Fruit fly (Drosophila melanogaster) whole organism, embryonic: ENCODE data around the gene Nelf-E.

Experiments used
- B-H2 ChIP-seq: fragments of 200-800 bp; sonication (Bioruptor generic); optimal IDR thresholded peaks from 2 replicates; lab custom pipeline; 2018; ENCODE audit warnings: missing biosample characterization, mild to moderate bottlenecking, missing genetic modification characterization
- CG10274 ChIP-seq: fragments of 200-800 bp; sonication (Bioruptor generic); optimal IDR thresholded peaks from 3 replicates; lab custom pipeline; 2017; ENCODE audit warnings: missing biosample characterization, mild to moderate bottlenecking, missing genetic modification characterization
- CG12299 ChIP-seq: fragments of 200-800 bp; sonication (Bioruptor generic); optimal IDR thresholded peaks from 2 replicates; lab custom pipeline; 2018; ENCODE audit warnings: missing biosample characterization, mild to moderate bottlenecking, missing genetic modification characterization
- CG14050 ChIP-seq: fragments of 200-800 bp; sonication (Bioruptor generic); IDR thresholded peaks from 3 replicates; pipeline ENCODE4 v1.3.6; 2022; ENCODE audit warnings: missing biosample characterization, missing genetic modification characterization
- CG14441 ChIP-seq: fragments of 200-800 bp; sonication (Bioruptor generic); IDR thresholded peaks from 2 replicates; pipeline ENCODE4 v1.3.6; 2022; ENCODE audit warnings: missing biosample characterization, missing genetic modification characterization
- CG14965 ChIP-seq: fragments of 200-800 bp; sonication (Bioruptor generic); optimal IDR thresholded peaks from 2 replicates; lab custom pipeline; 2016; ENCODE audit warnings: missing biosample characterization, missing genetic modification characterization, borderline replicate concordance
- CG17912 ChIP-seq: fragments of 200-800 bp; sonication (Bioruptor generic); optimal IDR thresholded peaks from 2 replicates; lab custom pipeline; 2018; ENCODE audit warnings: missing biosample characterization, mild to moderate bottlenecking, missing genetic modification characterization
- CG18599 ChIP-seq: fragments of 200-800 bp; sonication (Bioruptor generic); optimal IDR thresholded peaks from 3 replicates; lab custom pipeline; 2017; ENCODE audit warnings: missing biosample characterization, missing genetic modification characterization, mild to moderate bottlenecking, moderate library complexity, missing genetic modification reagents
- CG2116 ChIP-seq: fragments of 200-800 bp; sonication (Bioruptor generic); optimal IDR thresholded peaks from 3 replicates; lab custom pipeline; 2018; ENCODE audit warnings: missing biosample characterization, mild to moderate bottlenecking, missing genetic modification characterization
- CG2678 ChIP-seq: fragments of 200-800 bp; sonication (Bioruptor generic); optimal IDR thresholded peaks from 3 replicates; lab custom pipeline; 2019; ENCODE audit warnings: missing biosample characterization, mild to moderate bottlenecking, missing genetic modification characterization, moderate library complexity
- CG2875 ChIP-seq: fragments of 200-800 bp; sonication (Bioruptor generic); optimal IDR thresholded peaks from 2 replicates; lab custom pipeline; 2017; ENCODE audit warnings: missing biosample characterization, mild to moderate bottlenecking, missing genetic modification characterization, missing genetic modification reagents
- CG4282 ChIP-seq: fragments of 200-800 bp; sonication (Bioruptor generic); optimal IDR thresholded peaks from 2 replicates; lab custom pipeline; 2016; ENCODE audit warnings: missing biosample characterization, missing genetic modification characterization
- CG6791 ChIP-seq: fragments of 200-800 bp; sonication (Bioruptor generic); IDR thresholded peaks from 3 replicates; pipeline ENCODE4 v1.3.6; 2022; ENCODE audit warnings: missing biosample characterization, missing genetic modification characterization; ENCODE audit not compliant: partially characterized antibody
- CG6813 ChIP-seq: fragments of 200-800 bp; sonication (Bioruptor generic); optimal IDR thresholded peaks from 2 replicates; lab custom pipeline; 2017; ENCODE audit warnings: missing biosample characterization, missing genetic modification characterization, mild to moderate bottlenecking, moderate library complexity, missing genetic modification reagents
- CG7963 ChIP-seq: fragments of 200-800 bp; sonication (Bioruptor generic); IDR thresholded peaks from 3 replicates; pipeline ENCODE4 v1.3.6; 2022; ENCODE audit warnings: missing biosample characterization, missing genetic modification characterization; ENCODE audit not compliant: partially characterized antibody
- CG8478 ChIP-seq: fragments of >200 bp; optimal IDR thresholded peaks from 2 replicates; lab custom pipeline; 2018
- D19A ChIP-seq: fragments of 200-800 bp; optimal IDR thresholded peaks from 3 replicates; lab custom pipeline; 2019; ENCODE audit warnings: missing biosample characterization, mild to moderate bottlenecking, missing genetic modification characterization, moderate library complexity
- Gsc ChIP-seq: fragments of 200-800 bp; sonication (Bioruptor generic); IDR thresholded peaks from 2 replicates; pipeline ENCODE4 v1.3.6; 2022; ENCODE audit warnings: missing biosample characterization, missing genetic modification characterization
- HHEX ChIP-seq: fragments of 200-800 bp; sonication (Bioruptor generic); optimal IDR thresholded peaks from 3 replicates; lab custom pipeline; 2017; ENCODE audit warnings: missing biosample characterization, mild to moderate bottlenecking, missing genetic modification characterization, missing genetic modification reagents
- Hmr ChIP-seq: fragments of 200-800 bp; sonication (Bioruptor generic); optimal IDR thresholded peaks from 3 replicates; lab custom pipeline; 2017; ENCODE audit warnings: mild to moderate bottlenecking, missing biosample characterization, missing genetic modification reagents, missing genetic modification characterization
- Hr39 ChIP-seq: fragments of >200 bp; optimal IDR thresholded peaks from 2 replicates; lab custom pipeline; 2017
- Meics ChIP-seq: fragments of 200-800 bp; sonication (Bioruptor generic); optimal IDR thresholded peaks from 2 replicates; lab custom pipeline; 2017; ENCODE audit warnings: missing biosample characterization, mild to moderate bottlenecking, missing genetic modification characterization
- Nf-YB ChIP-seq: fragments of 200-800 bp; sonication (Bioruptor generic); optimal IDR thresholded peaks from 3 replicates; lab custom pipeline; 2019; ENCODE audit warnings: missing biosample characterization, mild to moderate bottlenecking, missing genetic modification characterization, moderate library complexity
- Pdp1 ChIP-seq, 2 experiments: fragments of 200-800 bp; sonication (Bioruptor generic); optimal IDR thresholded peaks; 3 replicates each; lab custom pipeline; 2016; ENCODE audit warnings: missing biosample characterization in 2 of 2, missing genetic modification characterization in 2 of 2, mild to moderate bottlenecking in 1 of 2, moderate library complexity in 1 of 2
- Ssrp ChIP-seq: fragments of 200-800 bp; sonication (Bioruptor generic); optimal IDR thresholded peaks from 2 replicates; lab custom pipeline; 2018; ENCODE audit warnings: missing biosample characterization, mild to moderate bottlenecking, missing genetic modification characterization, moderate library complexity
- Trl ChIP-seq, 3 experiments: fragments of >200 bp in 2 of 3; fragments of 200-800 bp in 1 of 3; sonication (Bioruptor generic) in 1 of 3; optimal IDR thresholded peaks; 2 replicates in 1 of 3; 3 replicates in 2 of 3; lab custom pipeline; 2016 to 2017; ENCODE audit warnings: missing biosample characterization in 1 of 3, missing genetic modification characterization in 1 of 3
- bbx ChIP-seq: fragments of 200-800 bp; sonication (Bioruptor generic); IDR thresholded peaks from 2 replicates; pipeline ENCODE4 v1.3.6; 2022; ENCODE audit warnings: missing biosample characterization, missing genetic modification characterization; ENCODE audit not compliant: partially characterized antibody
- bcd ChIP-seq: fragments of 200-800 bp; sonication (Bioruptor generic); optimal IDR thresholded peaks from 2 replicates; lab custom pipeline; 2017; ENCODE audit warnings: missing biosample characterization, mild to moderate bottlenecking, missing genetic modification characterization
- cato ChIP-seq: fragments of 200-800 bp; sonication (Bioruptor generic); optimal IDR thresholded peaks from 2 replicates; lab custom pipeline; 2016; ENCODE audit warnings: missing biosample characterization, missing genetic modification characterization, borderline replicate concordance
- dan ChIP-seq: fragments of 200-800 bp; sonication (Bioruptor generic); IDR thresholded peaks from 2 replicates; pipeline ENCODE4 v1.3.6; 2022; ENCODE audit warnings: missing biosample characterization, missing genetic modification characterization
- dmrt99B ChIP-seq: fragments of 200-800 bp; sonication (Bioruptor generic); optimal IDR thresholded peaks from 2 replicates; lab custom pipeline; 2018; ENCODE audit warnings: missing biosample characterization, mild to moderate bottlenecking, missing genetic modification characterization, moderate library complexity
- eve ChIP-seq, 2 experiments: fragments of >200 bp; optimal IDR thresholded peaks; 2 replicates each; lab custom pipeline; 2017; ENCODE audit warnings: missing biosample characterization in 2 of 2, missing genetic modification characterization in 2 of 2
- exex ChIP-seq: fragments of 200-800 bp; sonication (Bioruptor generic); optimal IDR thresholded peaks from 4 replicates; lab custom pipeline; 2018; ENCODE audit warnings: missing biosample characterization, mild to moderate bottlenecking, missing genetic modification characterization, moderate library complexity
- fd64A ChIP-seq: fragments of 200-800 bp; sonication (Bioruptor generic); optimal IDR thresholded peaks from 3 replicates; lab custom pipeline; 2018; ENCODE audit warnings: missing biosample characterization, mild to moderate bottlenecking, missing genetic modification characterization
- ftz-f1 ChIP-seq: fragments of 200-800 bp; sonication (Bioruptor generic); optimal IDR thresholded peaks from 2 replicates; lab custom pipeline; 2016; ENCODE audit warnings: missing biosample characterization, missing genetic modification characterization
- gce ChIP-seq: fragments of 200-800 bp; sonication (Bioruptor generic); IDR thresholded peaks from 3 replicates; pipeline ENCODE4 v1.3.6; 2022; ENCODE audit warnings: missing biosample characterization, missing genetic modification characterization
- h ChIP-seq: fragments of >200 bp; optimal IDR thresholded peaks from 2 replicates; lab custom pipeline; 2017
- her ChIP-seq: fragments of 200-800 bp; sonication (Bioruptor generic); optimal IDR thresholded peaks from 2 replicates; lab custom pipeline; 2016; ENCODE audit warnings: missing biosample characterization, missing genetic modification characterization
- hkb ChIP-seq, 2 experiments: fragments of 200-800 bp in 1 of 2; fragments of >200 bp in 1 of 2; sonication (Bioruptor generic) in 1 of 2; IDR thresholded peaks in 1 of 2; optimal IDR thresholded peaks in 1 of 2; 2 replicates each; pipeline versions ENCODE4 v1.3.6 to Lab custom; 2017 to 2022; ENCODE audit warnings: missing biosample characterization in 1 of 2, missing genetic modification characterization in 1 of 2
- knrl ChIP-seq: fragments of 200-800 bp; sonication (Bioruptor generic); IDR thresholded peaks from 3 replicates; pipeline ENCODE4 v1.3.6; 2022; ENCODE audit warnings: missing biosample characterization, missing genetic modification characterization; ENCODE audit not compliant: partially characterized antibody
- mirr ChIP-seq: fragments of 200-800 bp; sonication (Bioruptor generic); optimal IDR thresholded peaks from 3 replicates; lab custom pipeline; 2018; ENCODE audit warnings: missing biosample characterization, mild to moderate bottlenecking, missing genetic modification characterization
- pzg ChIP-seq: fragments of 200-800 bp; sonication (Bioruptor generic); optimal IDR thresholded peaks from 3 replicates; lab custom pipeline; 2018; ENCODE audit warnings: missing biosample characterization, mild to moderate bottlenecking, missing genetic modification characterization, moderate library complexity
- rib ChIP-seq: fragments of 200-800 bp; sonication (Bioruptor generic); IDR thresholded peaks from 2 replicates; pipeline ENCODE4 v1.3.6; 2022; ENCODE audit warnings: missing biosample characterization, missing genetic modification characterization
- sd ChIP-seq: fragments of 200-800 bp; sonication (Bioruptor generic); optimal IDR thresholded peaks from 3 replicates; lab custom pipeline; 2018; ENCODE audit warnings: missing biosample characterization, mild to moderate bottlenecking, missing genetic modification characterization, moderate library complexity
- sens ChIP-seq: fragments of 200-800 bp; sonication (Bioruptor generic); peaks from one replicate; lab custom pipeline; 2016; ENCODE audit warnings: missing biosample characterization, missing genetic modification characterization
- sens-2 ChIP-seq: fragments of 200-800 bp; sonication (Bioruptor generic); IDR thresholded peaks from 2 replicates; pipeline ENCODE4 v1.3.6; 2022; ENCODE audit warnings: missing biosample characterization, missing genetic modification characterization
- tna ChIP-seq: fragments of 200-800 bp; sonication (Bioruptor generic); IDR thresholded peaks from 2 replicates; pipeline ENCODE4 v1.3.6; 2022; ENCODE audit warnings: missing biosample characterization, missing genetic modification characterization; ENCODE audit not compliant: partially characterized antibody
- vvl ChIP-seq: fragments of 200-800 bp; sonication (Bioruptor generic); IDR thresholded peaks from 2 replicates; pipeline ENCODE4 v1.3.6; 2022; ENCODE audit warnings: missing biosample characterization, missing genetic modification characterization
- yki ChIP-seq: fragments of >200 bp; optimal IDR thresholded peaks from 3 replicates; lab custom pipeline; 2018
- zen2 ChIP-seq: fragments of 200-800 bp; sonication (Bioruptor generic); IDR thresholded peaks from 3 replicates; pipeline ENCODE4 v1.3.6; 2022; ENCODE audit warnings: missing biosample characterization, missing genetic modification characterization; ENCODE audit not compliant: partially characterized antibody

Gene Nelf-E

DNA sequence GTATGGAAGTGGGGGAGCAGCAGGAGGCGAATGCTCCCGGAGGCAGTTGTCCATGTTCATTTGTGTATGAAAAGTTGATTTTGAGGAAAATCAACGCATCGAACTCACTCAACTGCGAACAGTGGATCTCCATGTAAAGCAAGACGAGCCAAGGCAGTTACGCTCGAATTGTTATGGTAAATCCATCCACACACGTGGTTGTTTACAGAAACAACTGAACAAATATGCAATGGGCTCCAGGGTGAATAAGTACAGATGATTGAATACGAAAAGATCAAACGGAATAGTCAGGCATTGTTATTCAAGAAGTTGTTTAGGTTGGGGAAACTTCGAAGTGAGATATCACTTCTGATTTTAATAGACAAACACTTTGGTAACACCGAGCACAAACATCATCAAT lies 16.6 kb downstream of the Nelf-E start (continued):
- TF ChIP-seq Meics (peak; percentile 58), CG2116 (GFP tag; lab: Kevin White, UChicago) (peak; percentile 28), CG4282 (GFP tag; lab: Kevin White, UChicago) (no peak), CG2875 (peak; percentile 49), vvl (GFP tag; lab: Robert Waterston, UW) (peak; percentile 45; the same call in 1 of the 2 replicates), CG14441 (GFP tag; lab: Robert Waterston, UW) (peak; percentile 23; the same call in 1 of the 2 replicates), ftz-f1 (GFP tag; lab: Kevin White, UChicago) (no peak), bcd (GFP tag; lab: Kevin White, UChicago) (peak; percentile 20), tna (GFP tag; lab: Robert Waterston, UW) (no peak), fd64A (peak; percentile 34), CG12299 (peak; percentile 27), rib (0 out of 2 replicates have a peak, but pooled peaks have one; percentile 31), CG17912 (GFP tag; lab: Kevin White, UChicago) (no peak), bbx (GFP tag; lab: Robert Waterston, UW) (no peak), Pdp1 (GFP tag; optimal IDR thresholded peaks at IDR 0.05; lab: Kevin White, UChicago) (peak in 1 of 2 experiments; percentile 12), yki (no peak), CG2678 (tag; lab: Kevin White, UChicago) (peak; percentile 67), Gsc (GFP tag; lab: Robert Waterston, UW) (no peak), pzg (GFP tag; lab: Kevin White, UChicago) (no peak), B-H2 (GFP tag; lab: Kevin White, UChicago) (no peak), her (peak; percentile 46), CG10274 (GFP tag; lab: Kevin White, UChicago) (no peak), CG6813 (GFP tag; lab: Kevin White, UChicago) (peak; percentile 39), knrl (GFP tag; lab: Robert Waterston, UW) (no peak), sd (tag; lab: Kevin White, UChicago) (peak; percentile 41), h (lab: Kevin White, UChicago) (no peak), sens-2 (GFP tag; lab: Robert Waterston, UW) (no peak), gce (GFP tag; lab: Robert Waterston, UW) (peak; percentile 33; the same call in 1 of the 3 replicates), dmrt99B (peak; percentile 56), sens (GFP tag; lab: Kevin White, UChicago) (peak; percentile 76), CG14050 (no peak), zen2 (no peak), hkb (optimal IDR thresholded peaks at IDR 0.05; lab: Kevin White, UChicago) (no peak), hkb (GFP tag; IDR thresholded peaks at IDR 0.05; lab: Robert Waterston, UW) (peak; percentile 68), Ssrp (tag; lab: Kevin White, UChicago) (no peak), CG14965 (GFP tag; lab: Kevin White, UChicago) (peak; percentile 24), mirr (GFP tag; lab: Kevin White, UChicago) (peak; percentile 60), CG7963 (no peak), D19A (tag; lab: Kevin White, UChicago) (no peak), Nf-YB (no peak), CG6791 (GFP tag; lab: Robert Waterston, UW) (no peak), Hmr (GFP tag; lab: Kevin White, UChicago) (peak; percentile 82), CG18599 (GFP tag; lab: Kevin White, UChicago) (peak; percentile 74), Trl (optimal IDR thresholded peaks at IDR 0.05; lab: Kevin White, UChicago) (no peak), Trl (GFP tag; optimal IDR thresholded peaks at IDR 0.05; lab: Kevin White, UChicago) (peak; percentile 53), exex (tag; lab: Kevin White, UChicago) (peak; percentile 6), dan (no peak), eve (GFP tag; optimal IDR thresholded peaks at IDR 0.05; lab: Kevin White, UChicago) (no peak), cato (GFP tag; lab: Kevin White, UChicago) (no peak), CG8478 (lab: Kevin White, UChicago) (no peak), Hr39 (lab: Kevin White, UChicago) (no peak), HHEX (peak; percentile 66)
